Worm (Caenorhabditis elegans) whole organism, L4/young adult: Measurements from ENCODE around the gene gtf-2H1.

ENCODE experiments used
- W03F9.2 ChIP-seq: fragments of 150-350 bp; optimal IDR thresholded peaks from 2 replicates; lab custom pipeline; 2014; ENCODE audit warnings: missing biosample characterization, missing genetic modification characterization
- dao-5 ChIP-seq: sonication (generic microtip); optimal IDR thresholded peaks from 2 replicates; lab custom pipeline; 2016; ENCODE audit warnings: missing genotype, missing genetic modification characterization, moderate library complexity, missing compliant biosample characterization
- him-1 ChIP-seq: sonication (generic microtip); optimal IDR thresholded peaks from 2 replicates; lab custom pipeline; 2016; ENCODE audit warnings: missing genotype, missing genetic modification reagents, missing genetic modification characterization, missing compliant biosample characterization

Gene gtf-2H1

DNA sequence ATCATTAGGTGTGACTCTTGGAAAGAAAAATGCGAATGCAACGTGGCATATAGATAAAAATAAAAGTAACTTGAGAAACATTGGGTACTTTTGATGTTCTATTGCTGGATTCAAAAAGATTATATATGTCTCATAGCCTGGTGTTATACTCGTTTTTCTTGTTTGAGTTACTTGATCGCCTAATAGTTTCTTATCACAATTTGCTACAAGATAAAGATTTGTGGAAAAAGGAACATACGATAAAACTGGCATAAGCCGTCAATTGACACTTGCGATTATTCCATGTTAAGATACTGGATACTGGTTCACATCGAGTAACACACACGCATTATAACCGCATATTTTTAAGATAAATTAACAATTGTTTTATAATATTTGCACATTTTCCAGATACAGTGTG lies 20.9 kb upstream of the gtf-2H1 start, which contains the start of gene grl-19:
Gene grl-19, minus strand, starts transcription at position 101 of the 400 bp plus-strand sequence.
- no peak for TF ChIP-seq W03F9.2
- no peak for TF ChIP-seq him-1 (tag; lab: Kevin White, UChicago)
- TF ChIP-seq dao-5 (tag; lab: Kevin White, UChicago): no peak

DNA sequence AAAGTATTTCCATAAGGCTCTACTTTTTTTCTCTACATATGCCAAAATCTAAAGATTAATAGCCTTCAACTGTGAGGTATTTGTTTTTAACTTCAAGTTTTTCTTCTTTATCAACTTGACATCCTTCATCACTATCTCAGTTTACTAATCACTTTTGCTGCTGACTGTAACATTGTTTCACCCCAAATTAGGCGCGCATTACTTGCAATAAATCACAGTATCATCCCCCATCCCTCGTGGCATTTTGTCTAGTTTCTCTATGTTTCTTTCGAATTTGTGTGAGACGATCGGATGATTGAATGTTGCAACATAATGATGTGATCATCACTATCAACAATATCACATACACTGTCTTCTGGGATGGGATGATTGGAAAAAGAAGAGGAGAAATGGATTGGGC lies 15.9 kb upstream of the gtf-2H1 start:
- TF ChIP-seq him-1 (tag; lab: Kevin White, UChicago) (no peak), dao-5 (tag; lab: Kevin White, UChicago) (no peak), W03F9.2 (no peak)

DNA sequence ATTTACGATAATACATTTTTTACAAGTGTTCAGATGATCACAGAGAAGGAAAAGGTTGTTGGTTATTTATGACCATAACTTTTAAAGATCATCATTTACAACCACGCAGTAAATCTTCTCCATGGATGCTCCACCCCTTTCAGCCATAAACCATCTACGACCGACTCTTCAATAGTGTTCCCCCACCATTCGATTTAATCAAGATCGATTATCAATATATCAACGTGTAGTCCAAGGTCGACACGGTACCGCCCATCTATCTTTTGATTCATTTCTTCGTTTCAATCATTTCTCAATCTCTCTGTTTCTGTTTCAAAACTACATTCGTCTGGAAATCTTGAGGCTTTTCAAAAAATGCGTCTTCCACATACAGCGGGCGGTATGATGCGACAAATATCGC lies 13.3 kb upstream of the gtf-2H1 start, which contains the start of gene aass-1:
Gene aass-1, plus strand, starts transcription at position 301 of the 400 bp plus-strand sequence.
- no peak for TF ChIP-seq W03F9.2
- no peak for TF ChIP-seq dao-5 (tag; lab: Kevin White, UChicago)
- no peak for TF ChIP-seq him-1 (tag; lab: Kevin White, UChicago)

DNA sequence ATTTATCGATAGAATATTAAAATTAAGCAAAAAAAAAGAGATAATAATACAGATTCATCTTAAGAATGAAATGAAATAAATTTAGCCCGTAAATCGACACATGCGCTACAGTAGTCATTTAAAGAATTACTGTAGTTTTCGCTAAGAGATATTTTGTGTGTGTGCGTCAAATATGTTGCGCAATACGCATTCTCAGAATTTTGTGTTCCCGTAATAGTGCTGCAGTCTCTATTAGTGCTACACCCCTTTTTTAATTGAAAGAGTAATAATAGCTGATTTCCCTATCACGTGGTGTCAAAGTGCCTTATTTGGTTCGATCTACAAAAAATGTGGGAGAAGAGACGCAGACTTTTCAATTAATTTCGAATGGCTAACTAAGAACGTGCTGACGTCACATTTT lies 12.7 kb upstream of the gtf-2H1 start:
- TF ChIP-seq W03F9.2 (no peak), him-1 (tag; lab: Kevin White, UChicago) (no peak), dao-5 (tag; lab: Kevin White, UChicago) (no peak)

DNA sequence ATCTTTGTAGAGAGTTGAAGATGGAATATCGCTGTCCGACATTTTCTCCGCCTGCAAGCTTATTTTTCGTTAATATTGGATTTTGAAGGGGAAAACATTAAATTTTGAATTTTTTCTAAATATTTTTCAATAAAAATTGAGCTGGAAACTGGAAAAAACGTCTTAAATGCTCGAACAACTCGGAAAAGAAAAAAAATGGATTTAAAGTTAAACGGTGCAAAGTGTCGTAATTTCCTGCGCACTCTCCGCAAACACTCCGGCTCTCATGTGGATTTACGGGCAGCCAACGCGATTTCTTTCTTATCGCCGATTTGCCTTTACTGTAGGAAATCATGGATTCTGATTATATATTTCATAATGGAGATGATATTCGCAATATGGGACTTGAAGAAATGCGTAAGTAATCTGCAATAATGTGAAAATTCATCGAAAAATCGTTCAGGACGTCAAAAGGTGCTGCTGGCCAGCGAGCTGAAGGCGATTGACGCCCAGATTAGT lies 8.7 kb upstream of the gtf-2H1 start, which contains the start of the genes fnta-1 and cogc-8:
Gene fnta-1, minus strand, starts transcription at position 51 of the 498 bp plus-strand sequence.
Gene cogc-8, plus strand, starts transcription at position 195 of the 498 bp plus-strand sequence.
- TF ChIP-seq W03F9.2: no peak
- no peak for TF ChIP-seq dao-5 (tag; lab: Kevin White, UChicago)
- no peak for TF ChIP-seq him-1 (tag; lab: Kevin White, UChicago)

DNA sequence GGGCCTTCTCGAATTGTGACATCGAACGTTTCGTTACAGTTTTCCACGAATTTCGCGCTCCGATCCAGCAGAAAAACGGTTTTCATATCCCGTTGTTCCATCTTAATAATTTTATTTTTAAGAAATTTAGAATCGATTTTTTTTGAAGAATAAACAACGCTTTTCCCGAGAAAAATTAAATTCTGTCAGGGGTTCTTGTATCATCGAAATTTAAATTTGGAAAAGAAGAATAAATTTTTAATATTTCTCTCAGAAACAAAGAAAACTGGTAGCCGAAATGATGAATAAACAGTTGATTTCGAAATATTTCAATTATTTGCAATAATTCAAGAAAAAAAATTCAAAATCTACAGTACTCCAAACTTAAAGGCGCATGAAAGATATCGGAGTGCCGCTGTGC lies 5.8 kb upstream of the gtf-2H1 start, which contains the start of gene ints-13:
Gene ints-13, minus strand, starts transcription at position 101 of the 400 bp plus-strand sequence.
- no peak for TF ChIP-seq W03F9.2
- no peak for TF ChIP-seq him-1 (tag; lab: Kevin White, UChicago)
- no peak for TF ChIP-seq dao-5 (tag; lab: Kevin White, UChicago)

DNA sequence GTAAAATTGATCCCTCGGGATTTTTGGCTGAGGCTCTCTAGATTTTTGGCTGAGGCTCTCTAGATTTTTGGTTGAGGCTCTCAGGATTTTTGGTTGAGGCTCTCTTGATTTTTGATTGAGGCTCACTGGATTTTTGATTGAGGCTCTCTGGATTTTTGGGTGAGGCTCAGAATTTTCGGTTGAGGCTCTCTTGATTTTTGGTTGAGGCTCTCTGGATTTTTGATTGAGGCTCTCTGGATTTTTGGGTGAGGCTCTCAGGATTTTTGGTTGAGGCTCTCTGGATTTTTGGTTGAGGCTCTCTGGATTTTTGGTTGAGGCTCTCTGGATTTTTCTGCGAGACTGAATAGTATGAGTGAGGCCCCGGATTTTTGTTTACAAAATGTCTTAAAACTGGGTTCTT lies 4.6 kb upstream of the gtf-2H1 start:
- TF ChIP-seq W03F9.2: no peak
- no peak for TF ChIP-seq dao-5 (tag; lab: Kevin White, UChicago)
- TF ChIP-seq him-1 (tag; lab: Kevin White, UChicago): no peak

DNA sequence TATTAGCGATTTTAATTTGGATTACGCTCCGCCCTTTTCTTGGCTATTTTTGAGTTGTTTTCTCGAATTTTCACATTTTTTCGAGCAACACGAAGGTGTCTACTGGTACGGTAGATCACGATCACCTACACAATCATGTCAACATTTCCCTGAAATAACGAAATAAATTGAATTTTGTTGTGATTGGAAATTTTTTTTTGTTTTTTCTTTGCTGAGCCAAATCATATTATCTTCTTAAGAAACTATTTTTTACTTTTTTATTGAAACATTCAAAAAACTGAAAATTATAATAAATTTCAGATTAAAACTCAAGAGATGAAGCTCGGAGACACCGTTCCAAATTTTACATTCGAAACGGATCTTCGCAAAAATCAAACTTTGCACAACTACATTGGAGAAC lies 13.3 kb downstream of the gtf-2H1 start, which contains the start of gene prdx-6:
Gene prdx-6, plus strand, starts transcription at position 301 of the 400 bp plus-strand sequence.
- TF ChIP-seq W03F9.2 (no peak), dao-5 (tag; lab: Kevin White, UChicago) (no peak), him-1 (tag; lab: Kevin White, UChicago) (no peak)

DNA sequence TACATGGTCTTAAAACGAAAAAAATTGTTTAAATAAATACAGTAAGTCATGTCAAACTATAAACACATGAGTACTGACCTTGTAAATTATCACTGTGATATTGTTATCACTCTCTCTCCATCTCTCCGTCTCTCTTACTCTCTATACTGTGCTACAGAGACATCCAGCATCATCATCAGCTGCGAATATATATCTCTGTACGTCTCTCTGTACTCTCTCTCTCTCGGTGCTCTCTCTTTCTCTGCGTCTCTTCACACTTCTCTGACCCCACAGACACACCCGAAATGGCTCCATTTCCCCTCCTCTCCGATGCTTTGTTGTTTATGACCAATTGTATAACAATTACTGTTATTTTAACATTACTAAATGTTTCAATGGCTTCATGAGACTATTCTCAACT lies 21.0 kb downstream of the gtf-2H1 start:
- TF ChIP-seq W03F9.2 (no peak), dao-5 (tag; lab: Kevin White, UChicago) (no peak), him-1 (tag; lab: Kevin White, UChicago) (no peak)

DNA sequence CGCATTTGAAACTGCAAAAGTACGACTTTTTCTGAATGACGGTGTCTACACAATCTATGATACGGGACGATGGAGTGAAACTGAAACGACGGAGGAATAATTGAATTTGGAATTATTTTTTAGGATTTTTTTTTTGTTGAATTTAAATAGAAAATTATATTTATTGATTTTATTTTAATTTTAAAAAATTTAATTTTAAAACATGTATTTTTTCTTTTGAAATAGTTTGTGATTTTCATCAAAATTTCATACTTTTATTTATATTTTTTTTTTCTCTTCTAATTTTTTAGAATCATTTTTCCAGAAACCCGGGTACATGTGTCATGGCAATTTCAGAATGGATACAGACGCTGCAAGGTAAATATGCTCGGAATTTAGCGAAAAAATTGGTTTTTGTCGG lies 23.7 kb downstream of the gtf-2H1 start, which contains the start of gene Y38C1AA.1:
Gene Y38C1AA.1, plus strand, starts transcription at position 301 of the 400 bp plus-strand sequence.
- no peak for TF ChIP-seq W03F9.2
- no peak for TF ChIP-seq dao-5 (tag; lab: Kevin White, UChicago)
- no peak for TF ChIP-seq him-1 (tag; lab: Kevin White, UChicago)

DNA sequence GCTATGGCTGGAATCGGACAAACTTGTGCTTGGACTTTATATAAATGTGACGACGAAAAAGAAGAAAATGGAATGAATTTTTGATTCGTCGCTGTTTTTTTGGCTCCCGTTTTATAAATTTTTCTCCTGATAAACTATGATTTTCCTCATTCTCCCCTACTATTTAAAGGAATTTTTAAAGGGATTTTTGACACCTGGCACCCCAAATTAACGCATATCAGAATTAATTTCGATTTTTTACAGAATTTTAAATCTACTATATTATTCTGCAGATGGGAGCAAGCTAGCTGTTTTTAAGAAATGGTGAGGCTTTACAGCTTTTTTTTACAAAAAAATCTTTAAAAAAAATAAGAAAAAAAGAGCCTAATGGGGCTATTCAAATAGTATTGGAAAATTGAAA lies 26.6 kb downstream of the gtf-2H1 start, which contains the start of gene coa-1:
Gene coa-1, plus strand, starts transcription at position 301 of the 400 bp plus-strand sequence.
- no peak for TF ChIP-seq dao-5 (tag; lab: Kevin White, UChicago)
- no peak for TF ChIP-seq him-1 (tag; lab: Kevin White, UChicago)
- TF ChIP-seq W03F9.2: no peak

DNA sequence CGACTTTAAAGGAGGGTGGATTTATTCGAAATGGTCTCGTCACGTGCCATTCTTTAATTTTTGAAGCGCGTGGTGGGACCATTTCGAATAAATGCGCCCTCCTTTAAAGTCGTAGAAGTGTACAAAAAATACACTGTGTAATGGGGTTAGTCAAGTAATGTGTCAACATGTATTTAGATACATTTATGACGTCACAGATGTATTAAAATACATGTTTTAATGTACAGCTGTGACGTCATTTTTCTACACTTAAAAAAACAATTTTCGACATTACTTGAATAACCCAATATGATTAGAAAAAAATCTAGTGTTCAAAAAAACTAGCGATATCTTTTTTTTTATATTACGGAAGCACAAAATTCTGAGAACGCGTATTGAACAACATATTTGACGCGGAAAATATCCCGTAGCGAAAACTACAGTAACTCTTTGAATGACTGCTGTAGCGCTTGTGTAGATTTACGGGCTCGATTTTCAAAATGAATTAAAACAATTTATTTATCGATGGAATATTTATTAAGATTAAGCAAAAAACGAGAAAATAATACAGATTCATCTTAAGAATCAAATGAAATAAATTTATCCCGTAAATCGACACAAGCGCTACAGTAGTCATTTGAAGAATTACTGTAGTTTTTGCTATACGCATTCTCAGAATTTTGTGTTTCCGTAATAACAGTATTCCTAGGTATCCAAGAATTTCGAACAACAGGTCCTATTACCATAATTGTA lies 28.5 kb downstream of the gtf-2H1 start, which contains the start of gene gfrp-1:
Gene gfrp-1, plus strand, starts transcription at position 682 of the 732 bp plus-strand sequence.
- TF ChIP-seq him-1 (tag; lab: Kevin White, UChicago) (no peak), dao-5 (tag; lab: Kevin White, UChicago) (no peak), W03F9.2 (no peak)

DNA sequence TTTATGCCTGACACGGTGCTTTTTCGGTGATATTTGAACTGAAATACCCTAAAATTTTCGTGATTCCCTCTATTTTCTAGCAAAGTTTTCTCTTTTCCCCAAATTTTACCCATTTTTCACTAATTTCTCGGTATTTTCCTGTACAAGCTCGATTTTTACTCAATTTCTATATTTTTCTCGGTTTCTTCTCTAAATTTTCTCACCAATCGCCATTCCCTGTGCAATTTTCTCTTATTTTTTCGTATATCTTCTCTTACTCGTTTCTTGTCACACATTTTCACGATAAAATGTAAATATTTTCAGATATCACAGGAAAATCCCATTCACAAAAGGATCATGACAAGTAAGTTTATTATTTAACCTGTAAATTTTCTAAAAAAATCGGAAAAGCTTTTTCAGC lies 37.1 kb downstream of the gtf-2H1 start, which contains the start of gene csn-3:
Gene csn-3, plus strand, starts transcription at position 301 of the 400 bp plus-strand sequence.
- TF ChIP-seq W03F9.2 (no peak), dao-5 (tag; lab: Kevin White, UChicago) (no peak), him-1 (tag; lab: Kevin White, UChicago) (no peak)

DNA sequence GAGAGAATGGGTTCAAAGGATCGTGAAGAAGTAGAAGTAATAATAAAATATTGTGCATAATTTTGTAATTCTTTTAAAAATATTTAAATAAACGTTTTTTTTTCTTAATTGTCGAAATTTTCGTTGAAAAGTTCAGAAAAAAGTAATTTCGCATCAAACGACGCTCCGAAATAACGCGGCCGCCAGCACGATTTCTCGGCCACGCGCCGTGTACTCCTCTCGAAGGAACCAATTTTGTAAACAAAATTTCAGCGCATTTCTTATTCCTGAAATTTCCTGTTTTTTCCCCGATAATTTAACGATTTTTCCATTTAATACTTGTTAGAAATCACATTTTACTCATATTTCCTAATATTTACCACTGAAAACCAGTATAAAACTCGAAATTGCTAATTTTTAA lies 39.5 kb downstream of the gtf-2H1 start, which contains the start of gene Y38C1AA.12:
Gene Y38C1AA.12, plus strand, starts transcription at position 211 of the 400 bp plus-strand sequence.
- TF ChIP-seq him-1 (tag; lab: Kevin White, UChicago) (peak; percentile 42), dao-5 (tag; lab: Kevin White, UChicago) (no peak), W03F9.2 (peak; percentile 80)
